Fruit fly (Drosophila melanogaster) whole organism, pupa: ENCODE results near the gene M1BP.

Experiments used
- CG12605 ChIP-seq: fragments of 200-800 bp; sonication (Bioruptor generic); IDR thresholded peaks from 2 replicates; pipeline ENCODE4 v1.3.6; 2022; ENCODE audit warnings: missing biosample characterization, missing genetic modification characterization
- CG14655 ChIP-seq: fragments of 200-800 bp; sonication (Bioruptor generic); optimal IDR thresholded peaks from 3 replicates; lab custom pipeline; 2017; ENCODE audit warnings: mild to moderate bottlenecking, missing biosample characterization, missing genetic modification reagents, missing genetic modification characterization
- CG17806 ChIP-seq: fragments of 200-800 bp; sonication (Bioruptor generic); optimal IDR thresholded peaks from 2 replicates; lab custom pipeline; 2018; ENCODE audit warnings: missing biosample characterization, mild to moderate bottlenecking, missing genetic modification characterization, moderate library complexity
- CG32121 ChIP-seq: fragments of 200-800 bp; sonication (Bioruptor generic); IDR thresholded peaks from 2 replicates; pipeline ENCODE4 v1.3.6; 2022; ENCODE audit warnings: missing biosample characterization, missing genetic modification characterization
- CG34367 ChIP-seq: fragments of 200-800 bp; sonication (Bioruptor generic); optimal IDR thresholded peaks from 2 replicates; lab custom pipeline; 2018; ENCODE audit warnings: missing biosample characterization, mild to moderate bottlenecking, missing genetic modification characterization
- CG4496 ChIP-seq: fragments of 200-800 bp; sonication (Bioruptor generic); IDR thresholded peaks from 3 replicates; pipeline ENCODE4 v1.3.6; 2022; ENCODE audit warnings: missing biosample characterization, missing genetic modification characterization
- CG8159 ChIP-seq: fragments of 200-800 bp; sonication (Bioruptor generic); optimal IDR thresholded peaks from 3 replicates; lab custom pipeline; 2018; ENCODE audit warnings: missing biosample characterization, mild to moderate bottlenecking, missing genetic modification characterization, moderate library complexity
- CG9948 ChIP-seq: fragments of 200-800 bp; sonication (Bioruptor generic); optimal IDR thresholded peaks from 2 replicates; lab custom pipeline; 2018; ENCODE audit warnings: missing biosample characterization, mild to moderate bottlenecking, missing genetic modification characterization, moderate library complexity
- Ets98B ChIP-seq: fragments of 200-800 bp; sonication (Bioruptor generic); IDR thresholded peaks from 2 replicates; pipeline ENCODE4 v1.3.6; 2022; ENCODE audit warnings: missing biosample characterization, missing genetic modification characterization
- Pif1A ChIP-seq: fragments of 200-800 bp; sonication (Bioruptor generic); optimal IDR thresholded peaks from 3 replicates; lab custom pipeline; 2016; ENCODE audit warnings: missing biosample characterization, missing genetic modification characterization
- Pif1B ChIP-seq: fragments of 200-800 bp; sonication (Bioruptor generic); optimal IDR thresholded peaks from 3 replicates; lab custom pipeline; 2016; ENCODE audit warnings: missing biosample characterization, missing genetic modification characterization
- Snoo ChIP-seq: fragments of 200-800 bp; sonication (Bioruptor generic); optimal IDR thresholded peaks from 3 replicates; lab custom pipeline; 2017; ENCODE audit warnings: missing biosample characterization, mild to moderate bottlenecking, missing genetic modification characterization, inconsistent platforms
- gl ChIP-seq: fragments of 200-800 bp; sonication (Bioruptor generic); optimal IDR thresholded peaks from 2 replicates; lab custom pipeline; 2018; ENCODE audit warnings: missing biosample characterization, mild to moderate bottlenecking, missing genetic modification characterization
- rn ChIP-seq: fragments of 200-800 bp; sonication (Bioruptor generic); IDR thresholded peaks from 2 replicates; pipeline ENCODE4 v1.3.6; 2022; ENCODE audit warnings: missing biosample characterization, missing genetic modification characterization

M1BP gene

dm6 chr3R:8683280-8683679, 48.2 kb downstream of the M1BP start:
- TF ChIP-seq Ets98B (GFP tag; lab: Robert Waterston, UW) (no peak), CG4496 (GFP tag; lab: Robert Waterston, UW) (no peak), rn (GFP tag; lab: Robert Waterston, UW) (no peak), CG32121 (GFP tag; lab: Robert Waterston, UW) (no peak), CG17806 (tag; lab: Kevin White, UChicago) (no peak), CG8159 (tag; lab: Kevin White, UChicago) (no peak), CG12605 (GFP tag; lab: Robert Waterston, UW) (no peak)
- TF ChIP-seq, all 21 proteins: peak for 0

dm6 chr3R:8680611-8681010, 50.9 kb downstream of the M1BP start:
- TF ChIP-seq gl (tag; lab: Kevin White, UChicago) (no peak), Pif1B (GFP tag; lab: Kevin White, UChicago) (no peak), CG12605 (GFP tag; lab: Robert Waterston, UW) (no peak), CG9948 (no peak), CG32121 (GFP tag; lab: Robert Waterston, UW) (no peak)
- TF ChIP-seq, all 21 proteins: peak for 0

dm6 chr3R:8679934-8680333, 51.6 kb downstream of the M1BP start, which contains the start of gene CG33325:
TSS of gene CG33325 (minus strand) at chr3R:8680034.
- TF ChIP-seq CG34367 (tag; lab: Kevin White, UChicago): no peak
- TF ChIP-seq Pif1A (GFP tag; lab: Kevin White, UChicago): no peak
- TF ChIP-seq Snoo (tag; lab: Kevin White, UChicago): no peak
- TF ChIP-seq Pif1B (GFP tag; lab: Kevin White, UChicago): no peak
- TF ChIP-seq Ets98B (GFP tag; lab: Robert Waterston, UW): no peak
- TF ChIP-seq CG14655 (GFP tag; lab: Kevin White, UChicago): no peak
- no peak for TF ChIP-seq CG9948
- no peak for TF ChIP-seq CG32121 (GFP tag; lab: Robert Waterston, UW)
- TF ChIP-seq, all 21 proteins: peak for 0
